Worm (Caenorhabditis elegans): ENCODE results near the gene C53A3.1.

C53A3.1 gene

DNA sequence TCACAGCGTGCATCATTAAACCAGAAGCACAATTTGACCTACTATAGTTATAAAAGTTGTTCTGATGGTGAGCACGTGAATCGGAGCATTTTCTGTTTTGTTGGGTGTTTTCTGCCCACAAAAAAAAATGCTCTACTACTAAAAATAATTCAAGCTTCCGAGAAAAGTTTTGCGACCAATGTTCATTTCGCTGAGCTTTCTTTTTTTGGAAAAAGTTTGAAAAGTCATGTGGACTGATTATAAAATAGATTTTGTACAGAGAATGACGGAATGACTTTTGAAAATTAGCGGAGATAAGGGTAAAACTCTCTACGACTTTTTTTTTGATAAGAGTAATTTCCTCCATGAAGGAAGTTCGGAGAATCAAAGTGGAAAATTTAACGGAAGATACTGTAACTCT lies 9.5 kb upstream of the C53A3.1 start (continued):
- TF ChIP-seq nhr-25 (tag; optimal IDR thresholded peaks at IDR 0.05; ENCODE audit: borderline replicate concordance, insufficient read depth) (no peak), ztf-7 (tag; optimal IDR thresholded peaks at IDR 0.05) (no peak), jun-1 (tag; optimal IDR thresholded peaks at IDR 0.05) (no peak), nhr-237 (tag; optimal IDR thresholded peaks at IDR 0.05) (no peak), unc-62 (GFP tag; optimal IDR thresholded peaks at IDR 0.05 in 1 of 2) (peak in 1 of 2 experiments; percentile 60), unc-62 (tag; optimal IDR thresholded peaks at IDR 0.05) (no peak), gei-8 (GFP tag; optimal IDR thresholded peaks at IDR 0.05) (no peak), nhr-111 (GFP tag; optimal IDR thresholded peaks at IDR 0.05) (no peak), lir-3 (tag; optimal IDR thresholded peaks at IDR 0.05) (no peak), ceh-82 (tag; optimal IDR thresholded peaks at IDR 0.05) (no peak), pha-4 (GFP tag; IDR thresholded peaks at IDR 0.05) (no peak), pha-4 (tag; optimal IDR thresholded peaks at IDR 0.05) (no peak), lsy-2 (tag; optimal IDR thresholded peaks at IDR 0.05) (no peak), unc-130 (GFP tag; optimal IDR thresholded peaks at IDR 0.05) (no peak), pqm-1 (tag; optimal IDR thresholded peaks at IDR 0.05) (peak; percentile 36), mep-1 (tag; optimal IDR thresholded peaks at IDR 0.05) (no peak), aha-1 (tag) (no peak), hmg-1.1 (GFP tag; IDR thresholded peaks at IDR 0.05) (no peak), dmd-8 (GFP tag; IDR thresholded peaks at IDR 0.05) (no peak), zip-2 (tag; optimal IDR thresholded peaks at IDR 0.05) (no peak), duxl-1 (tag; optimal IDR thresholded peaks at IDR 0.05; ENCODE audit: poor library complexity) (no peak), lin-15B (tag; optimal IDR thresholded peaks at IDR 0.05) (no peak), spr-3 (GFP tag; optimal IDR thresholded peaks at IDR 0.05) (no peak), dmd-9 (GFP tag; IDR thresholded peaks at IDR 0.05) (no peak)

DNA sequence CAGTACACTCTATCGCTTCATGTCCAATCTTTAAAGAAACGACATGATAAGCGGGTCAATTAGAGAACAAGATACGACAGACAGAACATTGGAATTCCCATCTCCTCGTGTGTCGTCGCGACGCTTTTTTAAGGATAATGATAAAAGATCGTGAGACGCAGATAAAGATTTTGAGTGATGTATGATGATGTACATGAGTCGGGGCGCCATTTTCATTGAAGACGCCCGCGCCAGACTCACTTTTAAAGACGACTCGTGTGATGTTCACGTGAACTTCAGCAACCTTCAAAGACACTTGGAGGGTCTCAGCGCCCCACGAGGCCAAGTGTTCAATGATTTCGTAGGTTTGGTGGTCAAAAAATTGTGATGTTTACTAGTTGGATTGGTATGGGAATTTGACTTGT lies 8.3 kb upstream of the C53A3.1 start:
- no peak for TF ChIP-seq saeg-2 (GFP tag; IDR thresholded peaks at IDR 0.05)
- TF ChIP-seq F10B5.3 (tag; optimal IDR thresholded peaks at IDR 0.05) = no peak
- peak; percentile 80; the same call in 1 of the 2 replicates for TF ChIP-seq ceh-20 (GFP tag; IDR thresholded peaks at IDR 0.05)
- no peak for TF ChIP-seq nhr-6 (tag; optimal IDR thresholded peaks at IDR 0.05)
- TF ChIP-seq unc-62 (GFP tag; optimal IDR thresholded peaks at IDR 0.05 in 1 of 2) = peak in 1 of 2 experiments; percentile 71
- no peak for TF ChIP-seq unc-62 (tag; optimal IDR thresholded peaks at IDR 0.05)
- no peak for TF ChIP-seq Y75B8A.6 (GFP tag; IDR thresholded peaks at IDR 0.05)
- TF ChIP-seq fkh-10 (GFP tag; optimal IDR thresholded peaks at IDR 0.05) = no peak
- TF ChIP-seq skn-1 (tag; optimal IDR thresholded peaks at IDR 0.05) = no peak
- TF ChIP-seq dmd-6 (GFP tag; IDR thresholded peaks at IDR 0.05) = peak; percentile 86
- no peak for TF ChIP-seq rbr-2 (tag; optimal IDR thresholded peaks at IDR 0.05)
- no peak for TF ChIP-seq snpc-4 (tag; optimal IDR thresholded peaks at IDR 0.05)
- no peak for TF ChIP-seq sdz-12 (GFP tag; optimal IDR thresholded peaks at IDR 0.05)
- no peak for TF ChIP-seq D1046.2 (GFP tag; IDR thresholded peaks at IDR 0.05)
- peak; percentile 46 for TF ChIP-seq T26A8.4 (GFP tag; IDR thresholded peaks at IDR 0.05)
- peak; percentile 30 for TF ChIP-seq dpl-1 (GFP tag; optimal IDR thresholded peaks at IDR 0.05)
- TF ChIP-seq vab-7 (GFP tag; IDR thresholded peaks at IDR 0.05) = no peak
- peak; percentile 40; the same call in 1 of the 2 replicates for TF ChIP-seq tra-1 (GFP tag; IDR thresholded peaks at IDR 0.05)
- no peak for TF ChIP-seq Y48G9A.11 (GFP tag; IDR thresholded peaks at IDR 0.05)
- TF ChIP-seq attf-4 (tag; optimal IDR thresholded peaks at IDR 0.05) = no peak
- TF ChIP-seq mxl-3 (GFP tag; optimal IDR thresholded peaks at IDR 0.05) = peak; percentile 82
- TF ChIP-seq F37D6.2 (tag; optimal IDR thresholded peaks at IDR 0.05) = no peak
- TF ChIP-seq dmd-8 (GFP tag; IDR thresholded peaks at IDR 0.05) = no peak
- TF ChIP-seq nhr-111 (GFP tag; optimal IDR thresholded peaks at IDR 0.05) = no peak
- no peak for TF ChIP-seq egl-27 (tag; optimal IDR thresholded peaks at IDR 0.05)
- no peak for TF ChIP-seq ceh-44 (GFP tag; IDR thresholded peaks at IDR 0.05)
- peak; percentile 91 for TF ChIP-seq hlh-30 (tag; optimal IDR thresholded peaks at IDR 0.05; ENCODE audit: insufficient read depth)
- TF ChIP-seq mep-1 (tag; optimal IDR thresholded peaks at IDR 0.05) = peak; percentile 28
- TF ChIP-seq aha-1 (tag) = no peak
- peak; percentile 81 for TF ChIP-seq nhr-28 (tag; optimal IDR thresholded peaks at IDR 0.05)
- TF ChIP-seq pha-4 (GFP tag; IDR thresholded peaks at IDR 0.05) = no peak
- TF ChIP-seq pha-4 (tag; optimal IDR thresholded peaks at IDR 0.05) = no peak
- TF ChIP-seq lin-13 (GFP tag; optimal IDR thresholded peaks at IDR 0.05) = no peak
- no peak for TF ChIP-seq zfp-2 (tag; optimal IDR thresholded peaks at IDR 0.05)
- no peak for TF ChIP-seq set-16 (GFP tag; IDR thresholded peaks at IDR 0.05)
- no peak for TF ChIP-seq nhr-76 (tag; optimal IDR thresholded peaks at IDR 0.05)
- peak; percentile 18 for TF ChIP-seq zip-2 (tag; optimal IDR thresholded peaks at IDR 0.05)
